Worm (Caenorhabditis elegans) whole organism, midembryonic: ENCODE measurements around the gene nhr-34.

ENCODE experiments used
- flt-1 ChIP-seq: fragments of 200-800 bp; sonication (Bioruptor generic); IDR thresholded peaks from 2 replicates; pipeline ENCODE4 v1.3.6; 2022; ENCODE audit warnings: missing genetic modification characterization, missing compliant biosample characterization
- ref-1 ChIP-seq: fragments of 200-800 bp; sonication (Bioruptor generic); conservative IDR thresholded peaks from 2 replicates; pipeline ENCODE4 v1.3.6; 2022; ENCODE audit warnings: missing genetic modification reagents, missing genetic modification characterization, missing compliant biosample characterization

ce11 chrIV:9699062-9699461 lies 23.6 kb upstream of the nhr-34 start:
- TF ChIP-seq ref-1: no peak
- TF ChIP-seq flt-1 (GFP tag; lab: Robert Waterston, UW): no peak
